Fruit fly (Drosophila melanogaster): ENCODE results near the gene Rca1.

The Rca1 gene

DNA sequence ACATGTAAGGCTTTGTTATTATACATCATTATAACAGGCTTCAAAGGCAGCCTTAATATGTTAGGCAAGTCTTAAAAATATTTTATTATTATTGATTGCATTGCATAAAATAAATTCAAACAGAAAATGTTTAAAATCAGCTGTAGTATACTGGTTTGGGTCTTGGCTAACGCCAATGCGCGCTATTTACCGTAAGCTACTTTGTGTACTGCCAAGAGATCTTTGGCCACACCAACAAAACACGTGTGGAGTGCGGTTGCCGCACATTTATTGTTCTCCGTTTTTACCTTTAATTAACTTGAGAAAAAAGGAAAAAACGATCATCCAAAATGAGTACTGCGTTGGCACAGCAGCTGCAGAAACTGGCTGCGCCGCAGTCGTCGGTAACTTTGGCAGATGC lies 1.8 kb downstream of the Rca1 start (continued):
- TF ChIP-seq CG10366 (GFP tag; IDR thresholded peaks at IDR 0.05) (no peak; the same call in 1 of the 2 replicates), mirr (GFP tag; optimal IDR thresholded peaks at IDR 0.05) (no peak), Spps (tag; optimal IDR thresholded peaks at IDR 0.05) (no peak), mam (GFP tag; optimal IDR thresholded peaks at IDR 0.05) (no peak), CG1647 (GFP tag; optimal IDR thresholded peaks at IDR 0.05) (no peak), Lpt (GFP tag; optimal IDR thresholded peaks at IDR 0.05) (no peak), CG3065 (GFP tag; optimal IDR thresholded peaks at IDR 0.05) (no peak), CG1832 (GFP tag; optimal IDR thresholded peaks at IDR 0.05) (no peak), br (optimal IDR thresholded peaks at IDR 0.05) (no peak), CG14667 (GFP tag; IDR thresholded peaks at IDR 0.05) (no peak), CG4282 (GFP tag; optimal IDR thresholded peaks at IDR 0.05) (no peak), az2 (GFP tag; optimal IDR thresholded peaks at IDR 0.05) (no peak), run (tag; optimal IDR thresholded peaks at IDR 0.05) (no peak), crp (GFP tag; optimal IDR thresholded peaks at IDR 0.05) (peak; percentile 90 to 97), wek (GFP tag; optimal IDR thresholded peaks at IDR 0.05) (no peak), CG12104 (GFP tag; optimal IDR thresholded peaks at IDR 0.05) (no peak), CG31388 (GFP tag; optimal IDR thresholded peaks at IDR 0.05) (no peak), crc (GFP tag; optimal IDR thresholded peaks at IDR 0.05) (no peak), CG17912 (GFP tag; optimal IDR thresholded peaks at IDR 0.05) (peak; percentile 17), tap (tag; optimal IDR thresholded peaks at IDR 0.05) (no peak), chm (GFP tag; IDR thresholded peaks at IDR 0.05) (no peak), CG13287 (GFP tag; IDR thresholded peaks at IDR 0.05; ENCODE audit: partially characterized antibody) (peak; percentile 28; the same call in 1 of the 2 replicates), zf30C (GFP tag; optimal IDR thresholded peaks at IDR 0.05) (no peak), Ptx1 (GFP tag; IDR thresholded peaks at IDR 0.05) (no peak), CG15514 (GFP tag; optimal IDR thresholded peaks at IDR 0.05) (peak; percentile 73), CG3163 (GFP tag; optimal IDR thresholded peaks at IDR 0.05) (no peak), ato (GFP tag; IDR thresholded peaks at IDR 0.05; ENCODE audit: partially characterized antibody) (peak; percentile 36; the same call in 1 of the 2 replicates), CG17385 (GFP tag; optimal IDR thresholded peaks at IDR 0.05) (no peak), MESR4 (GFP tag; optimal IDR thresholded peaks at IDR 0.05) (peak; percentile 68), Sin3A (optimal IDR thresholded peaks at IDR 0.05) (peak; percentile 6), CG11093 (GFP tag; IDR thresholded peaks at IDR 0.05) (no peak), HmgD (GFP tag; optimal IDR thresholded peaks at IDR 0.05) (peak; percentile 15), pum (GFP tag; optimal IDR thresholded peaks at IDR 0.05) (no peak), danr (GFP tag; IDR thresholded peaks at IDR 0.05) (no peak), CG17186 (GFP tag; optimal IDR thresholded peaks at IDR 0.05) (peak; percentile 93), eve (GFP tag; optimal IDR thresholded peaks at IDR 0.05) (no peak), gcm (GFP tag; optimal IDR thresholded peaks at IDR 0.05) (no peak), Eip74EF (GFP tag; optimal IDR thresholded peaks at IDR 0.05) (no peak), Kr (GFP tag; optimal IDR thresholded peaks at IDR 0.05) (no peak), CG14710 (tag; optimal IDR thresholded peaks at IDR 0.05) (peak; percentile 96), corto (GFP tag; optimal IDR thresholded peaks at IDR 0.05) (no peak), pros (GFP tag; optimal IDR thresholded peaks at IDR 0.05) (no peak), Pdp1 (GFP tag; optimal IDR thresholded peaks at IDR 0.05) (peak in 1 of 2 experiments; percentile 82), CG2712 (tag; optimal IDR thresholded peaks at IDR 0.05) (no peak), z (GFP tag; IDR thresholded peaks at IDR 0.05) (no peak), CG15601 (tag; optimal IDR thresholded peaks at IDR 0.05) (no peak), CG18619 (GFP tag; optimal IDR thresholded peaks at IDR 0.05) (no peak), CG3281 (GFP tag; optimal IDR thresholded peaks at IDR 0.05) (no peak), D19A (tag; optimal IDR thresholded peaks at IDR 0.05) (no peak), Bdp1 (GFP tag; optimal IDR thresholded peaks at IDR 0.05) (no peak), stc (GFP tag; IDR thresholded peaks at IDR 0.05) (no peak), gro (GFP tag; optimal IDR thresholded peaks at IDR 0.05) (no peak)

All from whole organism, embryonic.